Fruit fly (Drosophila melanogaster): ENCODE data around the gene Mcm3.
A peak's percentile ranks its signal among the peaks of the same experiment; 100 is the strongest.

Mcm3 gene

DNA sequence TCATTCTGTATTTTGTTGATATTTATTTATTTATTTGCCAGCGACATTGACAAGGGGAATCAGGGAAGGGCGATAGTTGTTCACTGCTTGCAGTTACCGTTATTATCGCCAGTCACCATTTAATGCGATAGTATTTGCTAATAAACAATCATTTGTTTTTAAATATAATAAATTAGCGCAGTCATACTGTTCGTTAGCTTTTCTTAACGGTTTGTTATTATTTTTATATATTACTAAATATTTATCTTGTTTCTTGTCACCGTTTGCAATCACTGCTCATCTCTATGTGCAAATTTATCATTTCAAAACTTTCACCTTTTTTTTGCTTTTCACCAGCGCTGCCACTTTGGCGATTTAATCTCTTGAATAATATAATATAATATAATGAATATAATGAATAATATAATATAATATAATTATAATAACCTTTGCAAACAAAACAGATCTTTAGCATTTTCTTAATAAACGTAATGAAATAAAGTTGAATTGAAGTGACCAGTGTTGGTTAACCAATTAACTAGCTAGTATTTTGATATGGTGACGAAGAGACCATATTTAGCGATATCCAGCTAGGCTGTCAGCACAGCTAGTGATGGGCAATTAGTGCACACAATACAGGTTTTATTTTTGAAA, 5.7 kb downstream of the Mcm3 start, which contains the start of the genes CG3309 and XRCC1 (continued):
- TF ChIP-seq Eip74EF (GFP tag; optimal IDR thresholded peaks at IDR 0.05) (no peak), slbo (GFP tag; IDR thresholded peaks at IDR 0.05) (peak; percentile 81), CG15073 (GFP tag; optimal IDR thresholded peaks at IDR 0.05) (no peak), CG4424 (GFP tag; optimal IDR thresholded peaks at IDR 0.05) (peak; percentile 28), cad (GFP tag; optimal IDR thresholded peaks at IDR 0.05) (no peak), ERR (GFP tag; optimal IDR thresholded peaks at IDR 0.05) (no peak), CG3838 (GFP tag; optimal IDR thresholded peaks at IDR 0.05) (no peak), pho (GFP tag; optimal IDR thresholded peaks at IDR 0.05) (no peak), CG17385 (GFP tag; optimal IDR thresholded peaks at IDR 0.05) (peak; percentile 26), CG30431 (GFP tag; optimal IDR thresholded peaks at IDR 0.05) (peak; percentile 1), CG1024 (GFP tag; IDR thresholded peaks at IDR 0.05) (no peak), Dll (GFP tag; IDR thresholded peaks at IDR 0.05; ENCODE audit: partially characterized antibody) (peak; percentile 92), CG14667 (GFP tag; IDR thresholded peaks at IDR 0.05) (0 out of 2 replicates have a peak, but pooled peaks have one; percentile 13), CG4820 (GFP tag; optimal IDR thresholded peaks at IDR 0.05) (peak; percentile 26), CG12659 (GFP tag; optimal IDR thresholded peaks at IDR 0.05) (peak; percentile 60), Xrp1 (GFP tag; IDR thresholded peaks at IDR 0.05) (peak; percentile 52; the same call in 1 of the 2 replicates), Ets65A (GFP tag) (peak; percentile 87), HmgZ (tag; optimal IDR thresholded peaks at IDR 0.05) (no peak), HLH4C (GFP tag; IDR thresholded peaks at IDR 0.05; ENCODE audit: partially characterized antibody) (peak; percentile 82), CG2129 (GFP tag; IDR thresholded peaks at IDR 0.05; ENCODE audit: partially characterized antibody) (peak; percentile 78), sisA (GFP tag; IDR thresholded peaks at IDR 0.05) (peak; percentile 67), trem (tag; optimal IDR thresholded peaks at IDR 0.05) (peak; percentile 53), CG13894 (tag; optimal IDR thresholded peaks at IDR 0.05) (peak; percentile 54), CG13287 (GFP tag; IDR thresholded peaks at IDR 0.05; ENCODE audit: partially characterized antibody) (peak; percentile 86), Meics (GFP tag; optimal IDR thresholded peaks at IDR 0.05) (peak; percentile 82), Ptx1 (GFP tag; IDR thresholded peaks at IDR 0.05) (peak; percentile 71), CG42726 (GFP tag; IDR thresholded peaks at IDR 0.05; ENCODE audit: partially characterized antibody) (peak; percentile 82), CkIIα-i1 (GFP tag; IDR thresholded peaks at IDR 0.05) (no peak), Sry-δ (GFP tag; optimal IDR thresholded peaks at IDR 0.05) (peak; percentile 68), chm (GFP tag; IDR thresholded peaks at IDR 0.05) (no peak), CG11723 (GFP tag; optimal IDR thresholded peaks at IDR 0.05) (no peak), Hr3 (GFP tag; optimal IDR thresholded peaks at IDR 0.05) (peak; percentile 54), PHDP (tag; optimal IDR thresholded peaks at IDR 0.05) (peak; percentile 39), CG9727 (GFP tag; optimal IDR thresholded peaks at IDR 0.05) (peak; percentile 61), dpn (GFP tag; optimal IDR thresholded peaks at IDR 0.05) (peak in 1 of 2 experiments; percentile 41), zf30C (GFP tag; optimal IDR thresholded peaks at IDR 0.05) (no peak), CG11504 (tag; optimal IDR thresholded peaks at IDR 0.05) (peak; percentile 59), cas (GFP tag; IDR thresholded peaks at IDR 0.05) (no peak), CG17186 (GFP tag; optimal IDR thresholded peaks at IDR 0.05) (no peak), Doc2 (GFP tag; IDR thresholded peaks at IDR 0.05) (no peak), BEAF-32 (GFP tag; optimal IDR thresholded peaks at IDR 0.05) (peak; percentile 83), onecut (GFP tag; IDR thresholded peaks at IDR 0.05) (no peak), CG7839 (tag; optimal IDR thresholded peaks at IDR 0.05) (peak; percentile 47), CG14860 (GFP tag; IDR thresholded peaks at IDR 0.05; ENCODE audit: partially characterized antibody) (peak; percentile 86), tna (GFP tag; IDR thresholded peaks at IDR 0.05; ENCODE audit: partially characterized antibody) (peak; percentile 76), Hmr (GFP tag; optimal IDR thresholded peaks at IDR 0.05) (peak; percentile 53), CG12391 (tag; optimal IDR thresholded peaks at IDR 0.05) (peak; percentile 73), mirr (GFP tag; optimal IDR thresholded peaks at IDR 0.05) (no peak), MBD-R2 (GFP tag; IDR thresholded peaks at IDR 0.05) (peak; percentile 66)
